ENCODE assay signal across 3 worm cellular contexts in genomic region chrIV:7285839-7286238, ce11.
TF ChIP-seq lines count a peak whose summit lies in the region.

C06E4.8 (minus strand) TSS chrIV:7285875.

TF ChIP-seq in whole organism, L2 larva, 48 proteins besides CTCF, POLR2A, EP300 and RAD21:
- peak; percentile 66 for TF ChIP-seq fos-1 (tag; optimal IDR thresholded peaks at IDR 0.05; lab: Kevin White, UChicago)
- no peak for TF ChIP-seq unc-55 (GFP tag; optimal IDR thresholded peaks at IDR 0.05; lab: Kevin White, UChicago)
TF ChIP-seq in whole organism, L2 larva: peak in this region for 1.

TF ChIP-seq in whole organism, L3 larva, 47 proteins besides CTCF, POLR2A, EP300 and RAD21:
- TF ChIP-seq elt-2 (tag; optimal IDR thresholded peaks at IDR 0.05; lab: Kevin White, UChicago) (peak; percentile 6), nhr-25 (tag; optimal IDR thresholded peaks at IDR 0.05; lab: Kevin White, UChicago) (no peak)

TF ChIP-seq in whole organism, L4 larva, 104 proteins besides CTCF, POLR2A, EP300 and RAD21:
- TF ChIP-seq nhr-28 (tag; optimal IDR thresholded peaks at IDR 0.05; lab: Kevin White, UChicago) (peak; percentile 25), Y105C5A.15 (GFP tag; IDR thresholded peaks at IDR 0.05; lab: Robert Waterston, UW) (no peak), fkh-10 (GFP tag; optimal IDR thresholded peaks at IDR 0.05; lab: Kevin White, UChicago) (no peak), pqm-1 (tag; optimal IDR thresholded peaks at IDR 0.05; lab: Kevin White, UChicago) (peak; percentile 61), nhr-10 (tag; optimal IDR thresholded peaks at IDR 0.05; lab: Kevin White, UChicago) (no peak), aha-1 (tag; lab: Kevin White, UChicago) (no peak)

Comparison
In these comparisons a context has a peak if more than half of its experiments do, and no peak if none do; other contexts are left out.
1. Of the 23 proteins assayed by ChIP-seq in both whole organism, L4 larva and whole organism, L2 larva: peak only in whole organism, L4 larva: none; only in whole organism, L2 larva: fos-1; in both: none; in neither: 22.